Fruit fly (Drosophila melanogaster) whole organism, embryonic: ENCODE data around the gene sosie.
A peak's percentile ranks its signal among the peaks of the same experiment; 100 is the strongest.

Experiments used
- Bgb ChIP-seq: fragments of 200-800 bp; sonication (Bioruptor generic); IDR thresholded peaks from 2 replicates; pipeline ENCODE4 v1.3.6; 2022; ENCODE audit warnings: missing biosample characterization, missing genetic modification characterization; ENCODE audit not compliant: partially characterized antibody
- CG10209 ChIP-seq: fragments of 200-800 bp; sonication (Bioruptor generic); optimal IDR thresholded peaks from 3 replicates; lab custom pipeline; 2017; ENCODE audit warnings: missing biosample characterization, mild to moderate bottlenecking, missing genetic modification characterization, missing genetic modification reagents
- CG12391 ChIP-seq: fragments of 200-800 bp; sonication (Bioruptor generic); optimal IDR thresholded peaks from 3 replicates; lab custom pipeline; 2018; ENCODE audit warnings: missing biosample characterization, mild to moderate bottlenecking, missing genetic modification characterization, moderate library complexity
- CG13123 ChIP-seq: fragments of 200-800 bp; sonication (Bioruptor generic); optimal IDR thresholded peaks from 2 replicates; lab custom pipeline; 2016; ENCODE audit warnings: missing biosample characterization, missing genetic modification characterization
- CG13424 ChIP-seq: fragments of 200-800 bp; sonication (Bioruptor generic); optimal IDR thresholded peaks from 2 replicates; lab custom pipeline; 2019; ENCODE audit warnings: missing biosample characterization, mild to moderate bottlenecking, missing genetic modification characterization, moderate library complexity
- CG14050 ChIP-seq: fragments of 200-800 bp; sonication (Bioruptor generic); IDR thresholded peaks from 3 replicates; pipeline ENCODE4 v1.3.6; 2022; ENCODE audit warnings: missing biosample characterization, missing genetic modification characterization
- CG14667 ChIP-seq: fragments of 200-800 bp; sonication (Bioruptor generic); IDR thresholded peaks from 2 replicates; pipeline ENCODE4 v1.3.6; 2022; ENCODE audit warnings: missing biosample characterization, missing genetic modification characterization
- CG1602 ChIP-seq: fragments of 200-800 bp; sonication (Bioruptor generic); optimal IDR thresholded peaks from 3 replicates; lab custom pipeline; 2016; ENCODE audit warnings: missing biosample characterization, missing genetic modification characterization
- CG16779 ChIP-seq: fragments of 200-800 bp; sonication (Bioruptor generic); IDR thresholded peaks from 2 replicates; pipeline ENCODE4 v1.3.6; 2022; ENCODE audit warnings: missing biosample characterization, missing genetic modification characterization
- CG17359 ChIP-seq: fragments of 200-800 bp; sonication (Bioruptor generic); optimal IDR thresholded peaks from 3 replicates; lab custom pipeline; 2018; ENCODE audit warnings: missing biosample characterization, mild to moderate bottlenecking, missing genetic modification characterization, moderate library complexity
- CG2678 ChIP-seq: fragments of 200-800 bp; sonication (Bioruptor generic); optimal IDR thresholded peaks from 3 replicates; lab custom pipeline; 2019; ENCODE audit warnings: missing biosample characterization, mild to moderate bottlenecking, missing genetic modification characterization, moderate library complexity
- CG30020 ChIP-seq: fragments of 200-800 bp; optimal IDR thresholded peaks from 2 replicates; lab custom pipeline; 2019; ENCODE audit warnings: missing biosample characterization, mild to moderate bottlenecking, missing genetic modification characterization, moderate library complexity
- CG3163 ChIP-seq: fragments of 200-800 bp; sonication (Bioruptor generic); optimal IDR thresholded peaks from 3 replicates; lab custom pipeline; 2016; ENCODE audit warnings: missing biosample characterization, missing genetic modification characterization
- CG4328 ChIP-seq: fragments of 200-800 bp; sonication (Bioruptor generic); optimal IDR thresholded peaks from 3 replicates; lab custom pipeline; 2017; ENCODE audit warnings: missing biosample characterization, missing genetic modification reagents, missing genetic modification characterization
- CG4360 ChIP-seq: fragments of 200-800 bp; sonication (Bioruptor generic); IDR thresholded peaks from 2 replicates; pipeline ENCODE4 v1.3.6; 2022; ENCODE audit warnings: missing biosample characterization, missing genetic modification characterization
- CG4820 ChIP-seq: fragments of 200-800 bp; sonication (Bioruptor generic); optimal IDR thresholded peaks from 3 replicates; lab custom pipeline; 2016; ENCODE audit warnings: missing biosample characterization, missing genetic modification characterization
- CG5245 ChIP-seq: fragments of 200-800 bp; sonication (Bioruptor generic); optimal IDR thresholded peaks from 3 replicates; lab custom pipeline; 2016; ENCODE audit warnings: missing biosample characterization, missing genetic modification characterization
- CG6175 ChIP-seq: fragments of 200-800 bp; sonication (Bioruptor generic); IDR thresholded peaks from 3 replicates; pipeline ENCODE4 v1.3.6; 2022; ENCODE audit warnings: missing biosample characterization, missing genetic modification characterization
- CG7928 ChIP-seq: fragments of 200-800 bp; sonication (Bioruptor generic); optimal IDR thresholded peaks from 2 replicates; lab custom pipeline; 2017; ENCODE audit warnings: missing biosample characterization, mild to moderate bottlenecking, missing genetic modification characterization
- CG8478 ChIP-seq: fragments of >200 bp; optimal IDR thresholded peaks from 2 replicates; lab custom pipeline; 2018
- CG8765 ChIP-seq: fragments of 200-800 bp; sonication (Bioruptor generic); IDR thresholded peaks from 2 replicates; pipeline ENCODE4 v1.3.6; 2022; ENCODE audit warnings: missing biosample characterization, missing genetic modification characterization
- CG8924 ChIP-seq: fragments of 200-800 bp; optimal IDR thresholded peaks from 3 replicates; lab custom pipeline; 2019; ENCODE audit warnings: missing biosample characterization, mild to moderate bottlenecking, missing genetic modification characterization, moderate library complexity
- CG9797 ChIP-seq: fragments of 200-800 bp; sonication (Bioruptor generic); optimal IDR thresholded peaks from 3 replicates; lab custom pipeline; 2018; ENCODE audit warnings: missing biosample characterization, mild to moderate bottlenecking, missing genetic modification characterization
- Fer2 ChIP-seq: fragments of 200-800 bp; sonication (Bioruptor generic); optimal IDR thresholded peaks from 2 replicates; lab custom pipeline; 2018; ENCODE audit warnings: missing biosample characterization, mild to moderate bottlenecking, missing genetic modification characterization, moderate library complexity
- Max ChIP-seq: fragments of 200-800 bp; sonication (Bioruptor generic); optimal IDR thresholded peaks from 2 replicates; lab custom pipeline; 2016; ENCODE audit warnings: missing biosample characterization, mild to moderate bottlenecking, missing genetic modification characterization
- Rfx ChIP-seq: fragments of 200-800 bp; sonication (Bioruptor generic); IDR thresholded peaks from 2 replicates; pipeline ENCODE4 v1.3.6; 2022; ENCODE audit warnings: missing biosample characterization, missing genetic modification characterization
- Sin3A ChIP-seq: fragments of >200 bp; optimal IDR thresholded peaks from 2 replicates; lab custom pipeline; 2018
- Sox102F ChIP-seq: fragments of 200-800 bp; sonication (Bioruptor generic); optimal IDR thresholded peaks from 2 replicates; lab custom pipeline; 2018; ENCODE audit warnings: missing biosample characterization, mild to moderate bottlenecking, missing genetic modification characterization, moderate library complexity
- Taf1 ChIP-seq: fragments of 200-800 bp; sonication (Bioruptor generic); IDR thresholded peaks from 2 replicates; pipeline ENCODE4 v1.3.6; 2022; ENCODE audit warnings: missing biosample characterization, missing genetic modification characterization
- al ChIP-seq: fragments of 200-800 bp; sonication (Bioruptor generic); IDR thresholded peaks from 2 replicates; pipeline ENCODE4 v1.3.6; 2022; ENCODE audit warnings: missing biosample characterization, missing genetic modification characterization
- bigmax ChIP-seq: fragments of 200-800 bp; sonication (Bioruptor generic); optimal IDR thresholded peaks from 2 replicates; lab custom pipeline; 2018; ENCODE audit warnings: missing biosample characterization, mild to moderate bottlenecking, missing genetic modification characterization
- bsh ChIP-seq, 2 experiments: fragments of 200-800 bp; sonication (Bioruptor generic); optimal IDR thresholded peaks; 2 replicates each; lab custom pipeline; 2017 to 2018; ENCODE audit warnings: mild to moderate bottlenecking in 2 of 2, missing biosample characterization in 2 of 2, missing genetic modification characterization in 2 of 2, moderate library complexity in 1 of 2
- btn ChIP-seq: fragments of 200-800 bp; sonication (Bioruptor generic); optimal IDR thresholded peaks from 2 replicates; lab custom pipeline; 2016; ENCODE audit warnings: missing biosample characterization, missing genetic modification characterization
- cg ChIP-seq: fragments of 200-800 bp; sonication (Bioruptor generic); optimal IDR thresholded peaks from 3 replicates; lab custom pipeline; 2019; ENCODE audit warnings: missing biosample characterization, mild to moderate bottlenecking, missing genetic modification characterization, moderate library complexity
- chinmo ChIP-seq: fragments of 200-800 bp; sonication (Bioruptor generic); IDR thresholded peaks from 4 replicates; pipeline ENCODE4 v1.3.6; 2022; ENCODE audit warnings: missing biosample characterization, missing genetic modification characterization; ENCODE audit not compliant: partially characterized antibody
- emc ChIP-seq: fragments of 200-800 bp; sonication (Bioruptor generic); optimal IDR thresholded peaks from 2 replicates; lab custom pipeline; 2016; ENCODE audit warnings: missing biosample characterization, missing genetic modification characterization
- fd64A ChIP-seq: fragments of 200-800 bp; sonication (Bioruptor generic); optimal IDR thresholded peaks from 3 replicates; lab custom pipeline; 2018; ENCODE audit warnings: missing biosample characterization, mild to moderate bottlenecking, missing genetic modification characterization
- ftz-f1 ChIP-seq: fragments of 200-800 bp; sonication (Bioruptor generic); optimal IDR thresholded peaks from 2 replicates; lab custom pipeline; 2016; ENCODE audit warnings: missing biosample characterization, missing genetic modification characterization
- jing ChIP-seq: fragments of 200-800 bp; sonication (Bioruptor generic); optimal IDR thresholded peaks from 2 replicates; lab custom pipeline; 2018; ENCODE audit warnings: missing biosample characterization, mild to moderate bottlenecking, missing genetic modification characterization
- lbe ChIP-seq: fragments of 200-800 bp; sonication (Bioruptor generic); optimal IDR thresholded peaks from 2 replicates; lab custom pipeline; 2016; ENCODE audit warnings: missing biosample characterization, mild to moderate bottlenecking, missing genetic modification characterization
- nmo ChIP-seq: fragments of 200-800 bp; sonication (Bioruptor generic); optimal IDR thresholded peaks from 2 replicates; lab custom pipeline; 2018; ENCODE audit warnings: missing biosample characterization, mild to moderate bottlenecking, missing genetic modification characterization, moderate library complexity
- nom ChIP-seq: fragments of 200-800 bp; sonication (Bioruptor generic); optimal IDR thresholded peaks from 2 replicates; lab custom pipeline; 2017; ENCODE audit warnings: missing biosample characterization, missing genetic modification characterization, mild to moderate bottlenecking, moderate library complexity, missing genetic modification reagents
- pfk ChIP-seq: fragments of 200-800 bp; sonication (Bioruptor generic); optimal IDR thresholded peaks from 2 replicates; lab custom pipeline; 2018; ENCODE audit warnings: missing biosample characterization, mild to moderate bottlenecking, missing genetic modification characterization, moderate library complexity
- ranshi ChIP-seq: fragments of 200-800 bp; sonication (Bioruptor generic); IDR thresholded peaks from 2 replicates; pipeline ENCODE4 v1.3.6; 2022; ENCODE audit warnings: missing biosample characterization, missing genetic modification characterization
- sc ChIP-seq, 3 experiments: fragments of >200 bp in 2 of 3; fragments of 200-800 bp in 1 of 3; sonication (Bioruptor generic) in 1 of 3; optimal IDR thresholded peaks; 2 replicates in 2 of 3; 3 replicates in 1 of 3; lab custom pipeline; 2017; ENCODE audit warnings: mild to moderate bottlenecking in 1 of 3, missing biosample characterization in 1 of 3, missing genetic modification characterization in 1 of 3, missing genetic modification reagents in 1 of 3
- slp2 ChIP-seq: fragments of 200-800 bp; sonication (Bioruptor generic); optimal IDR thresholded peaks from 2 replicates; lab custom pipeline; 2016; ENCODE audit warnings: missing biosample characterization, missing genetic modification characterization
- ssp ChIP-seq: fragments of 200-800 bp; sonication (Bioruptor generic); IDR thresholded peaks from 2 replicates; pipeline ENCODE4 v1.3.6; 2022; ENCODE audit warnings: missing biosample characterization, missing genetic modification characterization
- tll ChIP-seq, 2 experiments: fragments of 200-800 bp in 1 of 2; fragments of >200 bp in 1 of 2; sonication (Bioruptor generic) in 1 of 2; optimal IDR thresholded peaks; 2 replicates each; lab custom pipeline; 2017 to 2019; ENCODE audit warnings: missing biosample characterization in 2 of 2, missing genetic modification characterization in 2 of 2, mild to moderate bottlenecking in 1 of 2, moderate library complexity in 1 of 2
- usp ChIP-seq: fragments of >200 bp; optimal IDR thresholded peaks from 2 replicates; lab custom pipeline; 2017; ENCODE audit warnings: missing biosample characterization, missing genetic modification characterization

The sosie gene

dm6 chr3R:24813637-24814301, 20.0 kb upstream of the sosie start, which contains the start of the genes lili and CG34150 (continued):
- TF ChIP-seq nmo (GFP tag; lab: Kevin White, UChicago) (peak; percentile 82), fd64A (no peak), lbe (GFP tag; lab: Kevin White, UChicago) (peak; percentile 32), CG6175 (GFP tag; lab: Robert Waterston, UW) (no peak), btn (GFP tag; lab: Kevin White, UChicago) (no peak), CG17359 (tag; lab: Kevin White, UChicago) (peak; percentile 90), CG7928 (GFP tag; lab: Kevin White, UChicago) (peak; percentile 54), CG2678 (tag; lab: Kevin White, UChicago) (peak; percentile 81), Max (peak; percentile 79), emc (GFP tag; lab: Kevin White, UChicago) (peak; percentile 28), CG10209 (GFP tag; lab: Kevin White, UChicago) (peak; percentile 56), CG4328 (GFP tag; lab: Kevin White, UChicago) (peak; percentile 65), CG8765 (GFP tag; lab: Robert Waterston, UW) (no peak), cg (GFP tag; lab: Kevin White, UChicago) (no peak), Taf1 (GFP tag; lab: Robert Waterston, UW) (peak; percentile 77), Sin3A (peak; percentile 43), CG5245 (GFP tag; lab: Kevin White, UChicago) (peak; percentile 73), nom (peak; percentile 33), CG14050 (GFP tag; lab: Robert Waterston, UW) (peak; percentile 48; the same call in 1 of the 3 replicates), CG8924 (tag; lab: Kevin White, UChicago) (peak; percentile 75), ssp (GFP tag; lab: Robert Waterston, UW) (peak; percentile 71), CG30020 (tag; lab: Kevin White, UChicago) (peak; percentile 70), pfk (no peak), ranshi (GFP tag; lab: Robert Waterston, UW) (peak; percentile 55; the same call in 1 of the 2 replicates), Fer2 (tag; lab: Kevin White, UChicago) (peak; percentile 81), sc (optimal IDR thresholded peaks at IDR 0.05; lab: Kevin White, UChicago) (no peak), sc (GFP tag; optimal IDR thresholded peaks at IDR 0.05; lab: Kevin White, UChicago) (peak; percentile 36), Rfx (GFP tag; lab: Robert Waterston, UW) (peak; percentile 78), usp (GFP tag; lab: Kevin White, UChicago) (no peak), CG4820 (peak; percentile 74), slp2 (GFP tag; lab: Kevin White, UChicago) (peak; percentile 29), CG3163 (GFP tag; lab: Kevin White, UChicago) (peak; percentile 34), ftz-f1 (GFP tag; lab: Kevin White, UChicago) (peak; percentile 14), Bgb (peak; percentile 74), CG12391 (tag; lab: Kevin White, UChicago) (peak; percentile 93), jing (no peak), CG13123 (GFP tag; lab: Kevin White, UChicago) (peak; percentile 58), CG13424 (tag; lab: Kevin White, UChicago) (peak; percentile 89), CG14667 (0 out of 2 replicates have a peak, but pooled peaks have one; percentile 26), bigmax (GFP tag; lab: Kevin White, UChicago) (no peak), Sox102F (GFP tag; lab: Kevin White, UChicago) (no peak), CG1602 (GFP tag; lab: Kevin White, UChicago) (peak; percentile 70), CG8478 (no peak), CG16779 (GFP tag; lab: Robert Waterston, UW) (no peak), CG4360 (GFP tag; lab: Robert Waterston, UW) (no peak), chinmo (GFP tag; lab: Robert Waterston, UW) (no peak), bsh (GFP tag; optimal IDR thresholded peaks at IDR 0.05; lab: Kevin White, UChicago) (peak; percentile 0 to 68), CG9797 (GFP tag; lab: Kevin White, UChicago) (peak; percentile 46), tll (GFP tag; optimal IDR thresholded peaks at IDR 0.05; lab: Kevin White, UChicago) (peak in 1 of 2 experiments; percentile 9), al (GFP tag; lab: Robert Waterston, UW) (peak; percentile 69)
